Worm (Caenorhabditis elegans) whole organism, L4 larva: ENCODE measurements around the gene C53A5.16.

ENCODE experiments used
- F26F4.8 ChIP-seq: fragments of 200-800 bp; sonication (Bioruptor generic); conservative IDR thresholded peaks from 2 replicates; pipeline ENCODE4 v1.3.6; 2022; ENCODE audit warnings: missing genetic modification characterization, missing compliant biosample characterization
- T26A8.4 ChIP-seq: fragments of 200-800 bp; sonication (Bioruptor generic); IDR thresholded peaks from 2 replicates; pipeline ENCODE4 v1.3.6; 2022; ENCODE audit warnings: missing genetic modification characterization, missing compliant biosample characterization
- ZK337.2 ChIP-seq: fragments of 200-800 bp; sonication (Bioruptor generic); IDR thresholded peaks from 2 replicates; pipeline ENCODE4 v1.3.6; 2022; ENCODE audit warnings: missing genetic modification reagents, missing genetic modification characterization, missing compliant biosample characterization
- aha-1 ChIP-seq: fragments of 150-350 bp; peaks from one replicate; lab custom pipeline; 2014; ENCODE audit warnings: missing biosample characterization, missing genetic modification characterization
- ama-1 ChIP-seq: fragments of 150-350 bp; optimal IDR thresholded peaks from 2 replicates; lab custom pipeline; 2014; ENCODE audit warnings: inconsistent platforms, mixed read lengths
- ceh-32 ChIP-seq: sonication (generic microtip); optimal IDR thresholded peaks from 2 replicates; lab custom pipeline; 2016; ENCODE audit warnings: mild to moderate bottlenecking, missing genetic modification characterization, missing compliant biosample characterization; ENCODE audit not compliant: poor library complexity
- daf-16 ChIP-seq, 3 experiments: sonication (generic microtip); optimal IDR thresholded peaks; 2 replicates each; lab custom pipeline; 2016 to 2017; ENCODE audit warnings: missing genetic modification characterization in 3 of 3, missing genetic modification reagents in 3 of 3, mild to moderate bottlenecking in 2 of 3, missing compliant biosample characterization in 2 of 3, missing biosample characterization in 1 of 3, moderate library complexity in 1 of 3
- daf-8 ChIP-seq: fragments of 200-800 bp; sonication (Bioruptor generic); IDR thresholded peaks from 2 replicates; pipeline ENCODE4 v1.3.6; 2022; ENCODE audit warnings: missing genetic modification characterization, missing compliant biosample characterization
- dmd-6 ChIP-seq: fragments of 200-800 bp; sonication (Bioruptor generic); IDR thresholded peaks from 2 replicates; pipeline ENCODE4 v1.3.6; 2022; ENCODE audit warnings: missing genetic modification reagents, missing genetic modification characterization, missing compliant biosample characterization
- dpl-1 ChIP-seq: fragments of 150-350 bp; optimal IDR thresholded peaks from 2 replicates; lab custom pipeline; 2014; ENCODE audit warnings: missing biosample characterization, missing genetic modification reagents, missing genetic modification characterization
- egl-43 ChIP-seq: fragments of 200-800 bp; sonication (Bioruptor generic); IDR thresholded peaks from 2 replicates; pipeline ENCODE4 v1.3.6; 2022; ENCODE audit warnings: missing genetic modification reagents, missing genetic modification characterization, missing compliant biosample characterization
- gei-8 ChIP-seq: fragments of 200-800 bp; sonication (Bioruptor generic); optimal IDR thresholded peaks from 2 replicates; lab custom pipeline; 2018; ENCODE audit warnings: mild to moderate bottlenecking, missing genetic modification characterization, missing compliant biosample characterization
- hlh-30 ChIP-seq: sonication (generic microtip); optimal IDR thresholded peaks from 2 replicates; lab custom pipeline; 2017; ENCODE audit warnings: antibody characterized with exemption, mild to moderate bottlenecking, missing genetic modification characterization, missing compliant biosample characterization; ENCODE audit not compliant: insufficient read depth
- jun-1 ChIP-seq: fragments of 150-350 bp; optimal IDR thresholded peaks from 2 replicates; lab custom pipeline; 2014; ENCODE audit warnings: missing biosample characterization, missing genetic modification reagents, missing genetic modification characterization
- lim-7 ChIP-seq: fragments of 200-800 bp; sonication (Bioruptor generic); IDR thresholded peaks from 2 replicates; pipeline ENCODE4 v1.3.6; 2022; ENCODE audit warnings: missing genetic modification characterization, missing compliant biosample characterization
- lin-1 ChIP-seq: fragments of 200-800 bp; sonication (Bioruptor generic); IDR thresholded peaks from 2 replicates; pipeline ENCODE4 v1.3.6; 2022; ENCODE audit warnings: missing genetic modification reagents, missing genetic modification characterization, missing compliant biosample characterization
- lsy-2 ChIP-seq, 2 experiments: fragments of 150-350 bp in 1 of 2; sonication (generic microtip) in 1 of 2; optimal IDR thresholded peaks; 2 replicates each; lab custom pipeline; 2014 to 2017; ENCODE audit warnings: missing biosample characterization in 2 of 2, missing genetic modification characterization in 2 of 2
- madf-9 ChIP-seq: fragments of 200-800 bp; sonication (Bioruptor generic); conservative IDR thresholded peaks from 2 replicates; pipeline ENCODE4 v1.3.6; 2022; ENCODE audit warnings: missing genetic modification reagents, missing genetic modification characterization, missing compliant biosample characterization
- nhr-25 ChIP-seq: sonication (generic microtip); optimal IDR thresholded peaks from 2 replicates; lab custom pipeline; 2017; ENCODE audit warnings: missing genetic modification characterization, mild to moderate bottlenecking, missing compliant biosample characterization, antibody characterized with exemption, moderate library complexity, borderline replicate concordance; ENCODE audit not compliant: insufficient read depth
- nhr-28 ChIP-seq: fragments of 150-350 bp; optimal IDR thresholded peaks from 2 replicates; lab custom pipeline; 2014; ENCODE audit warnings: missing biosample characterization, missing genetic modification characterization
- nhr-48 ChIP-seq: sonication (generic microtip); optimal IDR thresholded peaks from 2 replicates; lab custom pipeline; 2016; ENCODE audit warnings: mild to moderate bottlenecking, missing genetic modification characterization, missing compliant biosample characterization
- nhr-6 ChIP-seq: fragments of 150-350 bp; optimal IDR thresholded peaks from 2 replicates; lab custom pipeline; 2014; ENCODE audit warnings: missing biosample characterization, missing genetic modification characterization
- nhr-77 ChIP-seq: fragments of 150-350 bp; optimal IDR thresholded peaks from 2 replicates; lab custom pipeline; 2014; ENCODE audit warnings: missing biosample characterization, missing genetic modification characterization
- php-3 ChIP-seq: fragments of 200-800 bp; sonication (Bioruptor generic); IDR thresholded peaks from 2 replicates; pipeline ENCODE4 v1.3.6; 2022; ENCODE audit warnings: missing genetic modification reagents, missing genetic modification characterization, missing compliant biosample characterization
- pqm-1 ChIP-seq: sonication (generic microtip); optimal IDR thresholded peaks from 2 replicates; lab custom pipeline; 2017; ENCODE audit warnings: missing biosample characterization, missing genetic modification characterization
- saeg-2 ChIP-seq: fragments of 200-800 bp; sonication (Bioruptor generic); IDR thresholded peaks from 2 replicates; pipeline ENCODE4 v1.3.6; 2022; ENCODE audit warnings: missing genetic modification reagents, missing genetic modification characterization, missing compliant biosample characterization
- set-16 ChIP-seq: fragments of 200-800 bp; sonication (Bioruptor generic); IDR thresholded peaks from 2 replicates; pipeline ENCODE4 v1.3.6; 2022; ENCODE audit warnings: missing genetic modification reagents, missing genetic modification characterization, missing compliant biosample characterization
- spr-1 ChIP-seq: sonication (generic microtip); optimal IDR thresholded peaks from 2 replicates; lab custom pipeline; 2016; ENCODE audit warnings: mild to moderate bottlenecking, missing genetic modification characterization, missing compliant biosample characterization
- tra-1 ChIP-seq: fragments of 200-800 bp; sonication (Bioruptor generic); IDR thresholded peaks from 2 replicates; pipeline ENCODE4 v1.3.6; 2022; ENCODE audit warnings: missing genetic modification reagents, missing genetic modification characterization, missing compliant biosample characterization
- unc-39 ChIP-seq: sonication (generic microtip); optimal IDR thresholded peaks from 2 replicates; lab custom pipeline; 2017; ENCODE audit warnings: missing biosample characterization, missing genetic modification characterization
- unc-62 ChIP-seq, 3 experiments: fragments of 150-350 bp in 1 of 3; sonication (generic microtip); optimal IDR thresholded peaks in 2 of 3; peaks in 1 of 3; 1 replicate in 1 of 3; 2 replicates in 2 of 3; lab custom pipeline; 2014 to 2017; ENCODE audit warnings: missing biosample characterization in 3 of 3, missing genetic modification characterization in 3 of 3, missing genetic modification reagents in 3 of 3, missing genotype in 1 of 3
- vab-7 ChIP-seq: fragments of 200-800 bp; sonication (Bioruptor generic); IDR thresholded peaks from 2 replicates; pipeline ENCODE4 v1.3.6; 2022; ENCODE audit warnings: missing genetic modification reagents, missing genetic modification characterization, missing compliant biosample characterization
- zfp-2 ChIP-seq: sonication (generic microtip); optimal IDR thresholded peaks from 2 replicates; lab custom pipeline; 2016; ENCODE audit warnings: mild to moderate bottlenecking, missing genetic modification characterization, missing compliant biosample characterization
- zfp-3 ChIP-seq: fragments of 200-800 bp; sonication (Bioruptor generic); conservative IDR thresholded peaks from 2 replicates; pipeline ENCODE4 v1.3.6; 2022; ENCODE audit warnings: missing genetic modification reagents, missing genetic modification characterization, missing compliant biosample characterization
- ztf-11 ChIP-seq: fragments of 150-350 bp; optimal IDR thresholded peaks from 2 replicates; lab custom pipeline; 2014; ENCODE audit warnings: missing biosample characterization, missing genetic modification characterization

Gene C53A5.16

ce11 chrV:14542138-14542537 is 19.7 kb upstream of the C53A5.16 start:
- TF ChIP-seq nhr-6 (tag; lab: Kevin White, UChicago) (peak; percentile 73), nhr-28 (tag; lab: Kevin White, UChicago) (peak; percentile 86), unc-39 (no peak), set-16 (GFP tag; lab: Robert Waterston, UW) (no peak), jun-1 (tag; lab: Kevin White, UChicago) (peak; percentile 80), daf-16 (GFP tag; optimal IDR thresholded peaks at IDR 0.05; lab: Kevin White, UChicago) (no peak), daf-16 (tag; optimal IDR thresholded peaks at IDR 0.05; lab: Kevin White, UChicago) (peak; percentile 32), ZK337.2 (GFP tag; lab: Robert Waterston, UW) (no peak), nhr-77 (tag; lab: Kevin White, UChicago) (peak; percentile 65), ztf-11 (tag; lab: Kevin White, UChicago) (no peak), vab-7 (GFP tag; lab: Robert Waterston, UW) (no peak), dpl-1 (GFP tag; lab: Kevin White, UChicago) (no peak), T26A8.4 (GFP tag; lab: Robert Waterston, UW) (no peak), lim-7 (GFP tag; lab: Robert Waterston, UW) (no peak), F26F4.8 (no peak), saeg-2 (GFP tag; lab: Robert Waterston, UW) (no peak), gei-8 (no peak), lin-1 (GFP tag; lab: Robert Waterston, UW) (peak; percentile 43; the same call in 1 of the 2 replicates), nhr-25 (tag; lab: Kevin White, UChicago) (no peak), ceh-32 (tag; lab: Kevin White, UChicago) (no peak), tra-1 (GFP tag; lab: Robert Waterston, UW) (peak; percentile 50; the same call in 1 of the 2 replicates), dmd-6 (GFP tag; lab: Robert Waterston, UW) (peak; percentile 57), pqm-1 (peak; percentile 94), ama-1 (no peak), php-3 (0 out of 2 replicates have a peak, but pooled peaks have one; percentile 40), hlh-30 (tag; lab: Kevin White, UChicago) (no peak), aha-1 (no peak), zfp-2 (tag; lab: Kevin White, UChicago) (no peak)

- TF ChIP-seq ztf-11 (tag; lab: Kevin White, UChicago) = no peak
- TF ChIP-seq unc-62 (GFP tag; optimal IDR thresholded peaks at IDR 0.05 in 1 of 2; lab: Kevin White, UChicago) = peak in 1 of 2 experiments; percentile 58
- no peak for TF ChIP-seq unc-62 (tag; optimal IDR thresholded peaks at IDR 0.05; lab: Kevin White, UChicago)
- TF ChIP-seq gei-8 = no peak
- TF ChIP-seq nhr-48 (tag; lab: Kevin White, UChicago) = no peak
- no peak for TF ChIP-seq egl-43 (GFP tag; lab: Robert Waterston, UW)
- TF ChIP-seq daf-8 = no peak
- no peak for TF ChIP-seq lsy-2 (tag; optimal IDR thresholded peaks at IDR 0.05; lab: Kevin White, UChicago)
Measured at ce11 chrV:14540932-14541331, 18.5 kb upstream of the C53A5.16 start.

ce11 chrV:14539355-14539754 is 16.9 kb upstream of the C53A5.16 start:
- no peak for TF ChIP-seq daf-16 (GFP tag; optimal IDR thresholded peaks at IDR 0.05; lab: Kevin White, UChicago)
- TF ChIP-seq daf-16 (tag; optimal IDR thresholded peaks at IDR 0.05; lab: Kevin White, UChicago) = peak; percentile 35
- no peak for TF ChIP-seq zfp-3 (GFP tag; lab: Robert Waterston, UW)
- no peak for TF ChIP-seq spr-1
- TF ChIP-seq, all 104 proteins: peak for 1

- no peak for TF ChIP-seq madf-9
- TF ChIP-seq unc-62 (GFP tag; optimal IDR thresholded peaks at IDR 0.05 in 1 of 2; lab: Kevin White, UChicago) = peak in 1 of 2 experiments; percentile 11
- TF ChIP-seq unc-62 (tag; optimal IDR thresholded peaks at IDR 0.05; lab: Kevin White, UChicago) = no peak
Measured at ce11 chrV:14536274-14536673, 13.9 kb upstream of the C53A5.16 start, which contains the start of gene tag-191. tag-191 (minus strand) TSS chrV:14536374.
